Fruit fly (Drosophila melanogaster): ENCODE data around the gene Sas10.

Gene Sas10

DNA sequence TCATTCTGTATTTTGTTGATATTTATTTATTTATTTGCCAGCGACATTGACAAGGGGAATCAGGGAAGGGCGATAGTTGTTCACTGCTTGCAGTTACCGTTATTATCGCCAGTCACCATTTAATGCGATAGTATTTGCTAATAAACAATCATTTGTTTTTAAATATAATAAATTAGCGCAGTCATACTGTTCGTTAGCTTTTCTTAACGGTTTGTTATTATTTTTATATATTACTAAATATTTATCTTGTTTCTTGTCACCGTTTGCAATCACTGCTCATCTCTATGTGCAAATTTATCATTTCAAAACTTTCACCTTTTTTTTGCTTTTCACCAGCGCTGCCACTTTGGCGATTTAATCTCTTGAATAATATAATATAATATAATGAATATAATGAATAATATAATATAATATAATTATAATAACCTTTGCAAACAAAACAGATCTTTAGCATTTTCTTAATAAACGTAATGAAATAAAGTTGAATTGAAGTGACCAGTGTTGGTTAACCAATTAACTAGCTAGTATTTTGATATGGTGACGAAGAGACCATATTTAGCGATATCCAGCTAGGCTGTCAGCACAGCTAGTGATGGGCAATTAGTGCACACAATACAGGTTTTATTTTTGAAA, 12.2 kb downstream of the Sas10 start, which contains the start of the genes CG3309 and XRCC1:
Gene CG3309 (minus strand): TSS at position 82 of the 633 bp plus-strand sequence.
Gene XRCC1 (plus strand): TSS at position 611 of the 633 bp plus-strand sequence.
- peak; percentile 39 for TF ChIP-seq CG17801 (GFP tag; optimal IDR thresholded peaks at IDR 0.05; ENCODE audit: partially characterized antibody)

DNA sequence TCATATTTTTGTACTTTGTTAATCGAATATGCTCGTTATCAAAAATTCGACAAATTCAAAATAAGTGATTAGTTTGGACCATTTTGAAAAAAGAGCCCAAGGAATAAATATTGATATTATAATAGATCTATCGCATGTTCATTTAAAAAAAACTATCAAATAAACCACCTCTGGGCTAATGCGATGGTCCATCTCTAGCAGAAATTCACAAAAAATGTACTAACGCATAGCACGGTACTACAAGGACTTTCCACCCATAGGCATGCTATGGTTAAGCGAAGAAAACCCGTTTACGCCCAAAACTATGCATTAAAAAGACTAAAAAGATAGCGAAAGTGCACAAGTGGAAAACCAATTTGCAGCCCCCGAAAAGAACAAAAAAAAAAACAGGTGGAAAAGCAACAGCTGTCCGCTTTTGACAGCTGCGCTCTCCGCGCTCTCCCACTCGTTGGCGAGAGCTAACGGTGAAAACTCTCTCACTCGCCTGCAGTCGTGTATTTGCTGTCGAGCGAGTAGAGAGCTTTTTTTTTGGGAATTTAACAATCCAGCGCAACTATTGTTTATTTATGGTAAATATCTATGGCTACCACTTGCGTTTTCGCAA, 15.2 kb downstream of the Sas10 start, which contains the start of gene CanB:
Gene CanB (plus strand): TSS at position 241 of the 604 bp plus-strand sequence.
- no peak for TF ChIP-seq CG17801 (GFP tag; optimal IDR thresholded peaks at IDR 0.05; ENCODE audit: partially characterized antibody)

DNA sequence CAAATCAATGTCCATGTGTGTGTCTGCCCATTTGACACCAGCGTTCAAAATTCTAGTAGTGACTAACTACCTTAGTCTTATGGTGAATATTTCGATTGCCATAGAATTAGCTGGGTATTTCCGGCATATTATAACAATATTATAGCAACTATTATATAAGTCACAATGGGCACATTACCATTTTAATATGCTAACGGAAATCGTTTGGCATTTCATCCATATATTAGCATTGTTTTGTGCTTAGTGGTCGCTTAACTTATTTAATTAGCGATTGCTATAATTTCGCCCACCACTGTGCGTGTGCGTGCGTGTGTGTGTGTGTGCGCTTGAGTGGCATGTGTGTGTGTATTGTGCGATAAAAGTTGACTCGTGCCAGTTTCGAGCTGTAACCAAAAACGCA, 19.5 kb downstream of the Sas10 start:
- TF ChIP-seq CG17801 (GFP tag; optimal IDR thresholded peaks at IDR 0.05; ENCODE audit: partially characterized antibody), result no peak

DNA sequence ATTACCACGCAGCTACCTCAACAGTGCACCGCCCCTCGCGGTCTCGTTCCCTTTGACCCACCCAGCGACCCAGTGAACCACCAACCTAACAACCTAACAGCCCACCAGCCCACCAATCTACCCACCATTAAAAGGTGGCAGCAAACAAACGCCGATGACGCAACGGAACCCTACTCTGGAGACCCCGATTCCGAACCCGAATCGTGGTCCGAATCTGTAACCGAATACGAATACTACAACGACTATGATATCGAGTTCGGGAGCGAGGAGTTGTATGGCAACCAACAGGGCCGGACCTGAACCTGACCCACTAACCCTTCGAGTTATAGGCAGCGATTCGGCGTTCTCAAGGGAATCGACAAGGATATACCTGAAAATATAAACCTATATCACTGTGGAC, 20.1 kb downstream of the Sas10 start:
- no peak for TF ChIP-seq CG17801 (GFP tag; optimal IDR thresholded peaks at IDR 0.05; ENCODE audit: partially characterized antibody)

DNA sequence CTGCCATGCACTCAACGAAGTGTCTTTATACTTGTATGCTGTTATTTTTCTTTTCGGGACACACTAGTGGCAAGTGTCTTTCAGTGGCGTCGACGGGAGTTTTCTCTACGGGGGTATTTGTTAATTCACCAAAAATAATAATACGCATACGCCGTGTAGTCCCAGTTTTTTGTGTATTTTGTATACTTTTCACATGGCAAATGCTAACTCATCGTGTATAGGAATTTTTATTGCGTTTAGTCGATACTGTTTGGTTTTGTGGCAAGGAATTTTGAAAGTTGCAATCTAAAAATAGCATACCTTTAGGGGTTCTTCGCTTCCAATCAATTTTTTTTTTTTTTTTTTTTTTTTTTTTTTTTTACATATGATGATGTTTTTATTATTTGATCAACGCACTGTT, 21.2 kb downstream of the Sas10 start:
- no peak for TF ChIP-seq CG17801 (GFP tag; optimal IDR thresholded peaks at IDR 0.05; ENCODE audit: partially characterized antibody)

DNA sequence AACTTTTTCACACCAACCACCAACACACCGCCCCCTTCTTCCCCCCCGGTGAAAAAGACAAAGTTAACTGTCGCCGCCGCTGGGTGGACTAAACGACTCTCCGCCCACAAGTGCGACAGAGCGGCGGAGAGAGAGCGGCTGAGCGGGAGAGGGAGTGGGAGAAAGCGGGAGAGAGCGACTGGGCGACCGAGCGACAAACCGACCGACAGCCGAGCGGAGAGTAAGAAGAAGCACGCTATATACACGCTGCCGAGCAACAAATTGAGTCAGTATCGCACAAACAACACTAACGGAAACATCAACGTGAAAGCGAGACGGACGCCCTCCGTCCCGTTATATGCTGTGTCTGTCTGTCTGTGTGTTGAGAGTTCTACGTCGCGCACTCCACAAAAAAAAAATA, 22.8 kb downstream of the Sas10 start, which contains the start of gene SK:
Gene SK (plus strand): TSS at position 267 of the 400 bp plus-strand sequence.
- no peak for TF ChIP-seq CG17801 (GFP tag; optimal IDR thresholded peaks at IDR 0.05; ENCODE audit: partially characterized antibody)

DNA sequence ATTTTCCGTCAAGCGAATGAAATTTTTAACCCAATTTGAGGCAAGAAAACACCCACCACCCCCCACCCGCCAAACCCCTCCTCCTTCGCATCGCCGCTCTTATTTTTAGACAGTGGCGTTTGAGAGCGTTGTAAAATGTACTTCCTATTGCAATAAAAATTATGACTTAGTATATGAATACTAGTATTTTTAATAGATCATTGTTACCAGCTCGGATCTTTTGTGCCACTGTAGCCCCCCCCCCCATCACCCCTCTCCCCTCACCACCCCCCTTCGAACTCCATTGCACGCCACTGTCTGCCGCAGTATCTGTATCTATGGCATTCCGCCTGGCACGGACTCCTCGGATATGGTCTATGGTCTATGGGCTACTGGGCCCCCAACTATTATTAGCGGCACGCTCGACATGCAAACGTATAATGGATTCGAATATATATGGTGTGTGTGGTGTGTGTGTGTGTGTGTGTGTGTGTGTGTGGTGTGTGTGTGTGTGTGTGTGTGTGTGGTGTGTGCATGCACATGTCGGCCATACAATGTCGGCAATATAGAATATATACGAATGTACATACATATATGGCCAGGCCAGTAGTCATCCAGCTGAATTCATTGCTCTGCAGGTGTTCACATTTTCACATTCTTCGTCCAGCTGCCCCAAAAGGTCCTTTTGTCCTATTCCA, 32.8 kb downstream of the Sas10 start:
- no peak for TF ChIP-seq CG17801 (GFP tag; optimal IDR thresholded peaks at IDR 0.05; ENCODE audit: partially characterized antibody)

DNA sequence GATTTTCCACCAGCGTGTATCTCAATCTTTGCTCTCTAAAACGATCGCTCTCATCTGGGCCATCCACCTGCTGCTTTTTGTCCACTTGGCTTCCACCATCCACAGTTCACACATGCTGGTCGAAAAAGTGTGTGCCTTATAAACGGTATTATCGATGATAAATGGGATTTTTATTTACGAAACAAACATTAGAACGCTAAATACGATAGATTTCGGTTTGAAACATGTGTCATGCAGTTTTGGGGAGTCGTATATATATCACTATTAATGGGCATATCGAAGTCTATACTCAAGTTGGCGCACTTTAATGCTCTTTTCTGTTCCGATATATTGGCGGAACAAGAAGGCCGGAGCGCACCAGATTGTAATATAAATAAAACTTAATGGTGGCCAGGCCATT, 39.8 kb downstream of the Sas10 start:
- no peak for TF ChIP-seq CG17801 (GFP tag; optimal IDR thresholded peaks at IDR 0.05; ENCODE audit: partially characterized antibody)

DNA sequence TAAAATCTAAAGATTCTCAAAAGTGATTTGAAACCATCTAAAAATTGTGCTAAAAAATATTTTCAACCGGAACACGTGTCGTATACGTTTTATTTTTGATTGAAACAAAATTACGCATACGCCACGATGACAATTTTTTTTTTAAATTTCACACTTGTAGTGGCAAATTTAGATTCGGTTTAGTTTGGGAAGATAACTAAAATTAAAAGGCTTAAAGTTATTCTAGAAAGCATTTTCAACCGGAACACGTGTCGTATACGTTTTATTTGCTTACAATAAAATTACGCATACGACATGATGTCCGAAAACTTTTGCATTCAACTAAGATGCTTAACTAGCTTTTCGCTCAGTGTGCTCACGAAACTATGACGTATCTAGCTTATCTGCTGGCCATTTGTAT, 41.6 kb downstream of the Sas10 start:
- TF ChIP-seq CG17801 (GFP tag; optimal IDR thresholded peaks at IDR 0.05; ENCODE audit: partially characterized antibody), result no peak

DNA sequence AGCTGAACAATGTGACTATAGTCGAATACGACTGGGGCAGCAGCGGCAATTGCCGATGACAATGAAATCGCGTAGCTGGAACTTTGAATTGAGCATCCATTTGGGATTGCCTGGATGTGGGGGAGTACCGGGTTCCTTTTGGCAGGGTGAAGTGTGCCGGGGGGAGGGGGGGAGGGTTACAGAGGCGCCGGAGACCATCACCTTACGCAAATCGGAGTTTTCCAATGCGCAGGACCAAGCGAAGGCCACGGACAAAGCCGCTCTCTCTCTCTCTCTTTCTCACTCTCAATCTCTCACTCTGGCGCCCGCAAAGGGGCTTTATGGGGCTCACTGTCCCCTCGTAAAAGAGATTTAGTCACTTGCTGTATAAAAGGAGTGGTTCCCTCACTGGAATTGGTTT, 45.9 kb downstream of the Sas10 start:
- TF ChIP-seq CG17801 (GFP tag; optimal IDR thresholded peaks at IDR 0.05; ENCODE audit: partially characterized antibody), result no peak

DNA sequence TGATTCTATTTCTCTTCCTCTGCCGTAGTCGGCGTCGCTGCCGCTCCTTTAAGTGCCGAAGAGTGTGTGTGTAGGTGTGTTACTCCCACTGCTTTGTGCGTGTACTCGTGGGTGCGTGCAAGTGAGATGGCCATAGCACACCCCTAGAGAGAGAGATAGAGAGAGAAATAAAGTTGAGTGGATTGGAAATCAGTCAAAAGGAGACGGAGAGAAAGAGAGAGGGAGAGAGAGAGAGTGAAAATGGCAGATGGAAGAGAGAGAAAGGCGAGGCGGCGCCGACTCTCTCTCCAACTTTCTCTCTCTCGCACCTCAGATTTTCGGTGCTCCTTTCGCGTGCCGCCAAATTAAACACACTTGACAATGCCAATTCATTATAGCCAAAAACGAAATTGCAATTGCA, 46.8 kb downstream of the Sas10 start:
- TF ChIP-seq CG17801 (GFP tag; optimal IDR thresholded peaks at IDR 0.05; ENCODE audit: partially characterized antibody), result no peak

All from ovary, adult (tissue).